Fruit fly (Drosophila melanogaster): ENCODE results near the gene Adss.

dm6 chr3R:20802253-20802652 lies 28.1 kb downstream of the Adss start:
- no peak for TF ChIP-seq CG17802 (tag; optimal IDR thresholded peaks at IDR 0.05)
- no peak for TF ChIP-seq vfl (GFP tag; optimal IDR thresholded peaks at IDR 0.05)
- no peak for TF ChIP-seq dati (GFP tag; IDR thresholded peaks at IDR 0.05)
- no peak for TF ChIP-seq peb (GFP tag; IDR thresholded peaks at IDR 0.05)
- TF ChIP-seq CTCF (GFP tag; optimal IDR thresholded peaks at IDR 0.05), result no peak
- no peak for TF ChIP-seq row (GFP tag; IDR thresholded peaks at IDR 0.05)
- TF ChIP-seq Hr78 (GFP tag; optimal IDR thresholded peaks at IDR 0.05), result no peak
